Fruit fly (Drosophila melanogaster): ENCODE results near the gene CG33080.

Gene CG33080

DNA sequence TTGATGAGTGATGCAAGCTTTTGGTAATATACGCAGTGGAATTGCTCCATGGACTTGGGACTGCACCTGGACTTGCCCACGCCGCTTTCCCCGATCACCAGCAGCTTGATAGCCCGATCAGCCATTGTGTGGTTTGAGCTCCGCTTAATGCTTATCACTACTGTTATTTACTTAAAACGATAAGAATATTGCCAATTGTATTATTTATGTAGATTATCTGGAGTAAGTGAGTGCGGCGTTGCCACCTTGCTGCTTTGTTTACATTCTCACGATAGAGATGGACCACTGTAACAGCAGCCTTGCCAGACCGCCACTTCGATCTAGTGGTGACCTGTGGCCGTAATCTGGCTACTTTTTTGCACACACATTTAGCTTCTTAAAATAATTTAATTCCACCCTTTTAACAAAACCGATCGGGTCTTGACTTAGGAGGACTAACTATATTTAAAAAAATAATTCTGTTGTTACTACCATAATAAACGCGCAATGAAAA, 46.0 kb downstream of the CG33080 start, which contains the start of gene Rab18 (continued):
- no peak for TF ChIP-seq usp (GFP tag; optimal IDR thresholded peaks at IDR 0.05)
- peak; percentile 36; the same call in 1 of the 2 replicates for TF ChIP-seq CG32532 (GFP tag; IDR thresholded peaks at IDR 0.05)
- TF ChIP-seq hkb (optimal IDR thresholded peaks at IDR 0.05): no peak
- TF ChIP-seq hkb (GFP tag; IDR thresholded peaks at IDR 0.05): peak; percentile 29; the same call in 1 of the 2 replicates
- peak; percentile 60; the same call in 1 of the 2 replicates for TF ChIP-seq Bgb (GFP tag; IDR thresholded peaks at IDR 0.05; ENCODE audit: partially characterized antibody)
- no peak for TF ChIP-seq vfl (GFP tag; optimal IDR thresholded peaks at IDR 0.05)
- TF ChIP-seq Aef1 (GFP tag; IDR thresholded peaks at IDR 0.05): peak; percentile 44; the same call in 2 of the 3 replicates
- peak; percentile 16 for TF ChIP-seq CG1602 (GFP tag; optimal IDR thresholded peaks at IDR 0.05)
- TF ChIP-seq CG7839 (tag; optimal IDR thresholded peaks at IDR 0.05): no peak
- TF ChIP-seq ind (GFP tag; optimal IDR thresholded peaks at IDR 0.05): peak; percentile 36
- TF ChIP-seq CG30403 (GFP tag; optimal IDR thresholded peaks at IDR 0.05): peak; percentile 27
- peak; percentile 77 for TF ChIP-seq slbo (GFP tag; IDR thresholded peaks at IDR 0.05)
- no peak for TF ChIP-seq Trl (optimal IDR thresholded peaks at IDR 0.05)
- TF ChIP-seq Trl (GFP tag; optimal IDR thresholded peaks at IDR 0.05): peak; percentile 43
- TF ChIP-seq Bdp1 (GFP tag; optimal IDR thresholded peaks at IDR 0.05): no peak
- TF ChIP-seq nau (GFP tag; optimal IDR thresholded peaks at IDR 0.05): no peak
- no peak for TF ChIP-seq Jarid2 (GFP tag; optimal IDR thresholded peaks at IDR 0.05)
- TF ChIP-seq ash1 (GFP tag; optimal IDR thresholded peaks at IDR 0.05): no peak
- no peak for TF ChIP-seq CG15073 (GFP tag; optimal IDR thresholded peaks at IDR 0.05)
- TF ChIP-seq CG12104 (GFP tag; optimal IDR thresholded peaks at IDR 0.05): no peak
- peak; percentile 20; the same call in 1 of the 2 replicates for TF ChIP-seq CG4404 (GFP tag; IDR thresholded peaks at IDR 0.05)
- no peak for TF ChIP-seq TFAM (GFP tag; optimal IDR thresholded peaks at IDR 0.05)
- TF ChIP-seq ftz-f1 (GFP tag; optimal IDR thresholded peaks at IDR 0.05): no peak
- no peak for TF ChIP-seq GATAe (GFP tag; conservative IDR thresholded peaks at IDR 0.05)
- TF ChIP-seq CG10462 (GFP tag; optimal IDR thresholded peaks at IDR 0.05): no peak
- TF ChIP-seq cato (GFP tag; optimal IDR thresholded peaks at IDR 0.05; ENCODE audit: borderline replicate concordance): no peak
- no peak for TF ChIP-seq yki (optimal IDR thresholded peaks at IDR 0.05)
- TF ChIP-seq fd3F (GFP tag; optimal IDR thresholded peaks at IDR 0.05): no peak
- TF ChIP-seq Opbp (GFP tag; IDR thresholded peaks at IDR 0.05; ENCODE audit: partially characterized antibody): peak; percentile 59; the same call in 1 of the 3 replicates
- no peak for TF ChIP-seq bcd (GFP tag; optimal IDR thresholded peaks at IDR 0.05)
- peak; percentile 35 for TF ChIP-seq CoRest (tag; optimal IDR thresholded peaks at IDR 0.05)
- TF ChIP-seq kni (GFP tag; optimal IDR thresholded peaks at IDR 0.05): peak; percentile 55
- peak; percentile 49; the same call in 1 of the 3 replicates for TF ChIP-seq ken (GFP tag; IDR thresholded peaks at IDR 0.05)

DNA sequence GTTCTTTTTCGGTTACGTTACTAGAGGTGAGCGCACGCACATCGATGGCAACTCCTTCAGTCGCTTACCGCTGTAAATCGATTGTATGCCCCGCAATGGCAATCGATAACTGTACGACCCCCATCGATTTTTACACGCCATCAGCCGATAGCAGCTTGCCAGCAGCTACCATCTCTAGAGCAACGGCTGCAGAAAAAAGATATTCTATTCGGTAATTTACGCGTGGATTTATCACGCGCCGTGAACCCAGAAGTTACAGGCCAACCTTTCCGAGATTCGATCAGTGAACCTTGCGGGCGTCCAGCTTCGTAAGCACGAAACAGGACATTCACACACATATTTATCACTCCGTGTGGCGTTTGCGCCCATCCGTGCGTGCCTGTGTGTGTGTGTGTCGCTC, 51.7 kb downstream of the CG33080 start, which contains the start of the genes Sirt4 and CG4119:
Gene Sirt4, minus strand, starts transcription at position 39 of the 400 bp plus-strand sequence.
Gene CG4119, plus strand, starts transcription at position 151 of the 400 bp plus-strand sequence.
- TF ChIP-seq Bgb (GFP tag; IDR thresholded peaks at IDR 0.05; ENCODE audit: partially characterized antibody): peak; percentile 99
- no peak for TF ChIP-seq Hand (GFP tag; optimal IDR thresholded peaks at IDR 0.05)
- TF ChIP-seq fd96Cb (tag; optimal IDR thresholded peaks at IDR 0.05): no peak
- TF ChIP-seq ap (GFP tag; IDR thresholded peaks at IDR 0.05): no peak
- peak; percentile 92 for TF ChIP-seq MESR4 (GFP tag; optimal IDR thresholded peaks at IDR 0.05)
- TF ChIP-seq slou (GFP tag; optimal IDR thresholded peaks at IDR 0.05): no peak
- peak; percentile 31 for TF ChIP-seq nerfin-1 (tag; optimal IDR thresholded peaks at IDR 0.05)
- TF ChIP-seq Lhr (GFP tag; optimal IDR thresholded peaks at IDR 0.05): no peak
- TF ChIP-seq sob (GFP tag; IDR thresholded peaks at IDR 0.05): peak; percentile 57; the same call in 1 of the 2 replicates
- TF ChIP-seq CG10431 (GFP tag; optimal IDR thresholded peaks at IDR 0.05): no peak
- no peak for TF ChIP-seq CG13123 (GFP tag; optimal IDR thresholded peaks at IDR 0.05)
- TF ChIP-seq chm (GFP tag; IDR thresholded peaks at IDR 0.05): no peak
- no peak for TF ChIP-seq run (tag; optimal IDR thresholded peaks at IDR 0.05)
- TF ChIP-seq vfl (GFP tag; optimal IDR thresholded peaks at IDR 0.05): no peak
- TF ChIP-seq CG2202 (tag; optimal IDR thresholded peaks at IDR 0.05): no peak
- TF ChIP-seq hb (GFP tag; IDR thresholded peaks at IDR 0.05; ENCODE audit: partially characterized antibody): peak; percentile 97
- TF ChIP-seq bbx (GFP tag; IDR thresholded peaks at IDR 0.05; ENCODE audit: partially characterized antibody): peak; percentile 98
- TF ChIP-seq bcd (GFP tag; optimal IDR thresholded peaks at IDR 0.05): no peak
- TF ChIP-seq CG6654 (GFP tag; optimal IDR thresholded peaks at IDR 0.05): no peak
- TF ChIP-seq CG13894 (tag; optimal IDR thresholded peaks at IDR 0.05): peak; percentile 20
- peak; percentile 81 for TF ChIP-seq YL-1 (GFP tag; optimal IDR thresholded peaks at IDR 0.05)
- TF ChIP-seq hbn (GFP tag; IDR thresholded peaks at IDR 0.05; ENCODE audit: partially characterized antibody): peak; percentile 90

All from whole organism, embryonic.